Worm (Caenorhabditis elegans): ENCODE results near the gene F18E3.10.

The F18E3.10 gene

ce11 chrV:7434805-7435363, 10.6 kb upstream of the F18E3.10 start:
- TF ChIP-seq med-1 (GFP tag; optimal IDR thresholded peaks at IDR 0.05; ENCODE audit: insufficient read depth): no peak
- TF ChIP-seq klf-2 (GFP tag; conservative IDR thresholded peaks at IDR 0.05): no peak
- TF ChIP-seq ztf-29 (GFP tag; IDR thresholded peaks at IDR 0.05): no peak
- TF ChIP-seq cog-1 (tag; optimal IDR thresholded peaks at IDR 0.05): no peak
- TF ChIP-seq ref-1 (GFP tag; conservative IDR thresholded peaks at IDR 0.05): no peak
- no peak for TF ChIP-seq flt-1 (GFP tag; IDR thresholded peaks at IDR 0.05)
- no peak for TF ChIP-seq T22C8.4 (GFP tag; IDR thresholded peaks at IDR 0.05)

ce11 chrV:7432441-7433146, 8.4 kb upstream of the F18E3.10 start:
- TF ChIP-seq klf-2 (GFP tag; conservative IDR thresholded peaks at IDR 0.05) (no peak), ztf-29 (GFP tag; IDR thresholded peaks at IDR 0.05) (no peak), ztf-23 (GFP tag; IDR thresholded peaks at IDR 0.05) (no peak), med-1 (GFP tag; optimal IDR thresholded peaks at IDR 0.05; ENCODE audit: insufficient read depth) (no peak), T22C8.4 (GFP tag; IDR thresholded peaks at IDR 0.05) (no peak), ref-1 (GFP tag; conservative IDR thresholded peaks at IDR 0.05) (no peak), tab-1 (GFP tag; IDR thresholded peaks at IDR 0.05) (no peak), cog-1 (tag; optimal IDR thresholded peaks at IDR 0.05) (no peak), flt-1 (GFP tag; IDR thresholded peaks at IDR 0.05) (no peak)

ce11 chrV:7431016-7431415, 6.8 kb upstream of the F18E3.10 start, which contains the start of gene srw-71:
Gene srw-71, minus strand, starts transcription at chrV:7431116.
- TF ChIP-seq med-1 (GFP tag; optimal IDR thresholded peaks at IDR 0.05; ENCODE audit: insufficient read depth): no peak
- TF ChIP-seq cog-1 (tag; optimal IDR thresholded peaks at IDR 0.05): no peak
- no peak for TF ChIP-seq klf-2 (GFP tag; conservative IDR thresholded peaks at IDR 0.05)
- no peak for TF ChIP-seq ztf-23 (GFP tag; IDR thresholded peaks at IDR 0.05)
- TF ChIP-seq T22C8.4 (GFP tag; IDR thresholded peaks at IDR 0.05): no peak
- TF ChIP-seq flt-1 (GFP tag; IDR thresholded peaks at IDR 0.05): no peak
- TF ChIP-seq ztf-29 (GFP tag; IDR thresholded peaks at IDR 0.05): no peak
- no peak for TF ChIP-seq tab-1 (GFP tag; IDR thresholded peaks at IDR 0.05)
- no peak for TF ChIP-seq ref-1 (GFP tag; conservative IDR thresholded peaks at IDR 0.05)

ce11 chrV:7428880-7429279, 4.6 kb upstream of the F18E3.10 start, which contains the start of gene srw-69:
Gene srw-69, minus strand, starts transcription at chrV:7428980.
- TF ChIP-seq T22C8.4 (GFP tag; IDR thresholded peaks at IDR 0.05) (no peak), med-1 (GFP tag; optimal IDR thresholded peaks at IDR 0.05; ENCODE audit: insufficient read depth) (no peak), tab-1 (GFP tag; IDR thresholded peaks at IDR 0.05) (no peak), ztf-29 (GFP tag; IDR thresholded peaks at IDR 0.05) (no peak), cog-1 (tag; optimal IDR thresholded peaks at IDR 0.05) (no peak), flt-1 (GFP tag; IDR thresholded peaks at IDR 0.05) (no peak), ztf-23 (GFP tag; IDR thresholded peaks at IDR 0.05) (no peak), klf-2 (GFP tag; conservative IDR thresholded peaks at IDR 0.05) (no peak), ref-1 (GFP tag; conservative IDR thresholded peaks at IDR 0.05) (no peak)

ce11 chrV:7426594-7426993, 2.4 kb upstream of the F18E3.10 start, which contains the start of gene srw-68:
Gene srw-68, minus strand, starts transcription at chrV:7426694.
- TF ChIP-seq ztf-29 (GFP tag; IDR thresholded peaks at IDR 0.05) (no peak), flt-1 (GFP tag; IDR thresholded peaks at IDR 0.05) (no peak), klf-2 (GFP tag; conservative IDR thresholded peaks at IDR 0.05) (no peak), ztf-23 (GFP tag; IDR thresholded peaks at IDR 0.05) (no peak), cog-1 (tag; optimal IDR thresholded peaks at IDR 0.05) (no peak), T22C8.4 (GFP tag; IDR thresholded peaks at IDR 0.05) (no peak), tab-1 (GFP tag; IDR thresholded peaks at IDR 0.05) (no peak), med-1 (GFP tag; optimal IDR thresholded peaks at IDR 0.05; ENCODE audit: insufficient read depth) (no peak), ref-1 (GFP tag; conservative IDR thresholded peaks at IDR 0.05) (no peak)

ce11 chrV:7420162-7420561, 4.1 kb downstream of the F18E3.10 start, which contains the start of gene srxa-4:
Gene srxa-4, plus strand, starts transcription at chrV:7420462.
- no peak for TF ChIP-seq tab-1 (GFP tag; IDR thresholded peaks at IDR 0.05)

- TF ChIP-seq med-1 (GFP tag; optimal IDR thresholded peaks at IDR 0.05; ENCODE audit: insufficient read depth): no peak
- TF ChIP-seq klf-2 (GFP tag; conservative IDR thresholded peaks at IDR 0.05): no peak
- TF ChIP-seq tab-1 (GFP tag; IDR thresholded peaks at IDR 0.05): no peak
- no peak for TF ChIP-seq cog-1 (tag; optimal IDR thresholded peaks at IDR 0.05)
- TF ChIP-seq ref-1 (GFP tag; conservative IDR thresholded peaks at IDR 0.05): no peak
- TF ChIP-seq ztf-29 (GFP tag; IDR thresholded peaks at IDR 0.05): no peak
Observed at ce11 chrV:7417018-7417716, 7.1 kb downstream of the F18E3.10 start, which contains the start of gene srw-67. Gene srw-67, plus strand, starts transcription at chrV:7417660.

ce11 chrV:7416569-7416968, 7.7 kb downstream of the F18E3.10 start:
- no peak for TF ChIP-seq cog-1 (tag; optimal IDR thresholded peaks at IDR 0.05)
- TF ChIP-seq ref-1 (GFP tag; conservative IDR thresholded peaks at IDR 0.05): no peak

ce11 chrV:7415780-7416428, 8.3 kb downstream of the F18E3.10 start, which contains the start of gene F18E3.13:
Gene F18E3.13, plus strand, starts transcription at chrV:7416164.
- TF ChIP-seq ztf-29 (GFP tag; IDR thresholded peaks at IDR 0.05) (no peak), ztf-23 (GFP tag; IDR thresholded peaks at IDR 0.05) (no peak), tab-1 (GFP tag; IDR thresholded peaks at IDR 0.05) (no peak)

Measured in whole organism, midembryonic.